Worm (Caenorhabditis elegans) whole organism, late embryonic: Measurements from ENCODE around the gene sec-16A.1.

ENCODE experiments used
- ceh-45 ChIP-seq: fragments of 200-800 bp; sonication (Bioruptor generic); IDR thresholded peaks from 2 replicates; pipeline ENCODE4 v1.3.6; 2022; ENCODE audit warnings: missing genetic modification reagents, missing genetic modification characterization, missing compliant biosample characterization
- ceh-48 ChIP-seq: sonication (generic microtip); optimal IDR thresholded peaks from 2 replicates; lab custom pipeline; 2016; ENCODE audit warnings: missing genetic modification characterization, inconsistent platforms, missing compliant biosample characterization
- pag-3 ChIP-seq: sonication (generic microtip); optimal IDR thresholded peaks from 2 replicates; lab custom pipeline; 2016; ENCODE audit warnings: missing compliant biosample characterization, missing genetic modification characterization, borderline replicate concordance
- pqm-1 ChIP-seq: sonication (generic microtip); optimal IDR thresholded peaks from 2 replicates; lab custom pipeline; 2016; ENCODE audit warnings: missing genetic modification characterization, missing compliant biosample characterization

DNA sequence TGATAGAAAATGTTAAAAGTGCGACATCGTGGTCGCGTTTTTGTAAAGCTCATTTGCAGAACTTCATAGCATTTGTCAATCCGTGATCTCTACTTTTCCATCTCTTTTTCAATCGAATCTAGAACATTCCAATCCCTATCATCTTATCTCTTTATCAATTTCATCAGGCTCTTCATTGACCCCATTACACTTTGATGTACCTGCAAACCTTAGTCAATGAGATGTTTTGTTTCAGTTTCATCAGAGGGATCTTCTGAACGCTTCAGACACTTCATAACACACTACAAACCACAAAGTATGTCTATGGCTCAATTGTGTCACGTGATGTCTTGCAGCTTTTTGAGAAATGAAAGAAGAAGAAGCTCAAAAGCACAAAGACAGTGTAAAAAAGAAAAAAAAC lies 42.5 kb upstream of the sec-16A.1 start:
- TF ChIP-seq ceh-45 (GFP tag; lab: Robert Waterston, UW) (no peak), ceh-48 (tag; lab: Kevin White, UChicago) (no peak), pag-3 (tag; lab: Kevin White, UChicago) (no peak), pqm-1 (tag; lab: Kevin White, UChicago) (no peak)
